Fruit fly (Drosophila melanogaster): ENCODE measurements around the gene Lar.

Lar gene

DNA sequence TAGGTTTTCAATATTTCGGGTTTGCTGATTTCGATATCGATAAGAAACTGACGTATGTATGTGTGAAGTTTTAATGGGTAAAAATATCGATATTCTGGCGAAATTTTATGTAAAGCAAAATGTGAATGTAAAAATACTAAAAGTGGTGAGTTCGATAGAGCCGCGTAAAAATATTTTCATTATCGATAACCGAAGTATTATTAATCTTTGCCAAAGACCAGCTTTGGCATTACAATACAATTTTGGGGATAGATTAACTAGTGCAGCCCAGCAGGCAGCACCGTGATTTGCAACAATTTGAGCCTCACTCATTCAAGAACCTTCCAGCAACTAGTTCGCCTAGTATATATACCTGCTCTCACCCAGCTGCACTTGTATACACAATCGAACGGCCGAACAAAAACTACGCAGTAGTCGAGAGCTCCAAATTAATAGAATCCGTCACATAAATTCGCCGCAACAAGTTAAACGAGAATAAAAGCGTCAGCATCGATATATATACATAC lies 44.1 kb upstream of the Lar start (continued):
- TF ChIP-seq CG14441 (GFP tag; IDR thresholded peaks at IDR 0.05) (no peak), Elba2 (GFP tag; optimal IDR thresholded peaks at IDR 0.05) (no peak), org-1 (GFP tag; optimal IDR thresholded peaks at IDR 0.05) (no peak), Fer3 (tag; optimal IDR thresholded peaks at IDR 0.05) (no peak), Chrac-16 (GFP tag; optimal IDR thresholded peaks at IDR 0.05) (no peak), danr (GFP tag; IDR thresholded peaks at IDR 0.05) (no peak), jigr1 (GFP tag; IDR thresholded peaks at IDR 0.05) (no peak), ase (GFP tag; IDR thresholded peaks at IDR 0.05) (no peak), Adf1 (GFP tag; IDR thresholded peaks at IDR 0.05) (no peak), vnd (GFP tag; IDR thresholded peaks at IDR 0.05; ENCODE audit: partially characterized antibody) (peak; percentile 91), CG32772 (GFP tag; IDR thresholded peaks at IDR 0.05) (no peak), tio (GFP tag; optimal IDR thresholded peaks at IDR 0.05) (no peak), CG10462 (GFP tag; optimal IDR thresholded peaks at IDR 0.05) (no peak), CG15696 (tag; optimal IDR thresholded peaks at IDR 0.05) (no peak), gfzf (GFP tag; optimal IDR thresholded peaks at IDR 0.05) (peak; percentile 45), CG11696 (GFP tag; IDR thresholded peaks at IDR 0.05) (no peak), CG17328 (GFP tag; IDR thresholded peaks at IDR 0.05) (no peak), CG6272 (GFP tag; IDR thresholded peaks at IDR 0.05) (no peak), CG17568 (GFP tag; optimal IDR thresholded peaks at IDR 0.05) (no peak), dmrt99B (tag; optimal IDR thresholded peaks at IDR 0.05) (no peak), lola (GFP tag; optimal IDR thresholded peaks at IDR 0.05) (no peak), zf30C (GFP tag; optimal IDR thresholded peaks at IDR 0.05) (no peak), Bteb2 (GFP tag; optimal IDR thresholded peaks at IDR 0.05) (no peak), dan (GFP tag; IDR thresholded peaks at IDR 0.05) (no peak), Fer1 (GFP tag; optimal IDR thresholded peaks at IDR 0.05) (peak; percentile 26), sima (GFP tag; optimal IDR thresholded peaks at IDR 0.05) (no peak), ssp (GFP tag; IDR thresholded peaks at IDR 0.05) (no peak), cas (GFP tag; IDR thresholded peaks at IDR 0.05) (no peak), CG14014 (GFP tag; IDR thresholded peaks at IDR 0.05) (no peak), CG34224 (GFP tag; IDR thresholded peaks at IDR 0.05; ENCODE audit: partially characterized antibody) (peak; percentile 96), CG4424 (GFP tag; optimal IDR thresholded peaks at IDR 0.05) (no peak), CG12942 (GFP tag; optimal IDR thresholded peaks at IDR 0.05) (no peak), CG2889 (GFP tag; IDR thresholded peaks at IDR 0.05) (no peak), Nf-YA (GFP tag; IDR thresholded peaks at IDR 0.05) (no peak), nau (GFP tag; optimal IDR thresholded peaks at IDR 0.05) (no peak), CG6654 (GFP tag; optimal IDR thresholded peaks at IDR 0.05) (no peak), Dref (GFP tag; IDR thresholded peaks at IDR 0.05) (peak; percentile 92), B-H1 (GFP tag; IDR thresholded peaks at IDR 0.05) (no peak), Aef1 (GFP tag; IDR thresholded peaks at IDR 0.05) (no peak), CG3726 (GFP tag; IDR thresholded peaks at IDR 0.05) (no peak), Hmr (GFP tag; optimal IDR thresholded peaks at IDR 0.05) (peak; percentile 28), CG4360 (GFP tag; IDR thresholded peaks at IDR 0.05) (no peak), zfh1 (GFP tag; IDR thresholded peaks at IDR 0.05) (no peak), pita (GFP tag; optimal IDR thresholded peaks at IDR 0.05) (no peak), CG6854 (GFP tag; optimal IDR thresholded peaks at IDR 0.05) (no peak), disco-r (GFP tag; optimal IDR thresholded peaks at IDR 0.05) (no peak), Optix (GFP tag; IDR thresholded peaks at IDR 0.05) (no peak), E2f1 (GFP tag; IDR thresholded peaks at IDR 0.05) (no peak), emc (GFP tag; optimal IDR thresholded peaks at IDR 0.05) (no peak), corto (GFP tag; optimal IDR thresholded peaks at IDR 0.05) (no peak), knrl (GFP tag; IDR thresholded peaks at IDR 0.05; ENCODE audit: partially characterized antibody) (peak; percentile 77), exex (tag; optimal IDR thresholded peaks at IDR 0.05) (peak; percentile 10)

Data from whole organism, embryonic.